Fruit fly (Drosophila melanogaster): ENCODE results near the gene CG11630.

Gene CG11630

DNA sequence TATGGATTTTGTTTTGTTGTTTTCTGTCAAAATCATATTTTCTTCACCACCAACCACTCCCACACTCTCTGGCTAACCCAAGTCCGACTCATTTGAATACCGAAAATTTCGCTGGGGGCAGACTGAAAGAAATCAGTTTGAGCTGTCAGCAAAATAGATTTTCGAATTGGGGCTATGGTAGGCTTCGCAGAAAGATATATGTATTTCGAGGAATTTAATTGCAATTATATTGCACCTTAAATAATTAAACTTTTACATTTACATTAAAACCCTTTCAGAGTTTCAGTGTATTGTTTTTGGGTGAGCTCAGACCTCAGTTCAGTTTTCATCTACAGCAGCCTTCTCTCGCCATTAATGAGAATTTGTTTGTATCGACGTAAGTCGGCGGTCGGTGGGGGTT lies 3.1 kb upstream of the CG11630 start (continued):
- peak in 1 of 2 experiments; percentile 73 for TF ChIP-seq bsh (GFP tag; optimal IDR thresholded peaks at IDR 0.05)
- no peak for TF ChIP-seq CG1832 (GFP tag; optimal IDR thresholded peaks at IDR 0.05)
- TF ChIP-seq CG4424 (GFP tag; optimal IDR thresholded peaks at IDR 0.05): peak; percentile 19
- TF ChIP-seq CG10462 (GFP tag; optimal IDR thresholded peaks at IDR 0.05): no peak
- TF ChIP-seq Lim3 (GFP tag; IDR thresholded peaks at IDR 0.05): no peak
- no peak; the same call in 2 of the 3 replicates for TF ChIP-seq CG2889 (GFP tag; IDR thresholded peaks at IDR 0.05)
- TF ChIP-seq knrl (GFP tag; IDR thresholded peaks at IDR 0.05; ENCODE audit: partially characterized antibody): no peak
- TF ChIP-seq Sry-δ (GFP tag; optimal IDR thresholded peaks at IDR 0.05): no peak
- no peak for TF ChIP-seq gcm2 (GFP tag; optimal IDR thresholded peaks at IDR 0.05)
- no peak for TF ChIP-seq CG8478 (optimal IDR thresholded peaks at IDR 0.05)
- TF ChIP-seq emc (GFP tag; optimal IDR thresholded peaks at IDR 0.05): no peak
- peak; percentile 66 for TF ChIP-seq Hand (GFP tag; optimal IDR thresholded peaks at IDR 0.05)
- peak; percentile 50; the same call in 1 of the 3 replicates for TF ChIP-seq CG34422 (GFP tag; IDR thresholded peaks at IDR 0.05)
- peak; percentile 29 for TF ChIP-seq sqz (GFP tag; optimal IDR thresholded peaks at IDR 0.05)
- no peak for TF ChIP-seq BEAF-32 (GFP tag; optimal IDR thresholded peaks at IDR 0.05)
- no peak for TF ChIP-seq HLHmδ (GFP tag; optimal IDR thresholded peaks at IDR 0.05)
- TF ChIP-seq CG7271 (tag; optimal IDR thresholded peaks at IDR 0.05): no peak
- TF ChIP-seq CG13287 (GFP tag; IDR thresholded peaks at IDR 0.05; ENCODE audit: partially characterized antibody): no peak
- TF ChIP-seq trem (tag; optimal IDR thresholded peaks at IDR 0.05): no peak
- no peak for TF ChIP-seq CG4328 (GFP tag; optimal IDR thresholded peaks at IDR 0.05)
- TF ChIP-seq Atf-2 (GFP tag; optimal IDR thresholded peaks at IDR 0.05): no peak
- TF ChIP-seq Jarid2 (GFP tag; optimal IDR thresholded peaks at IDR 0.05): no peak
- TF ChIP-seq zfh2 (GFP tag; optimal IDR thresholded peaks at IDR 0.05): peak; percentile 34
- no peak for TF ChIP-seq chinmo (GFP tag; IDR thresholded peaks at IDR 0.05; ENCODE audit: partially characterized antibody)
- TF ChIP-seq CG30020 (tag; optimal IDR thresholded peaks at IDR 0.05): no peak
- no peak for TF ChIP-seq CG11560 (tag; IDR thresholded peaks at IDR 0.05)
- no peak for TF ChIP-seq gt (GFP tag; IDR thresholded peaks at IDR 0.05)
- TF ChIP-seq ems (GFP tag; optimal IDR thresholded peaks at IDR 0.05): peak; percentile 40
- TF ChIP-seq schlank (tag; optimal IDR thresholded peaks at IDR 0.05): no peak
- peak; percentile 37; the same call in 1 of the 3 replicates for TF ChIP-seq Aef1 (GFP tag; IDR thresholded peaks at IDR 0.05)
- TF ChIP-seq HmgZ (tag; optimal IDR thresholded peaks at IDR 0.05): no peak
- peak; percentile 27; the same call in 1 of the 2 replicates for TF ChIP-seq onecut (GFP tag; IDR thresholded peaks at IDR 0.05)
- no peak for TF ChIP-seq crp (GFP tag; optimal IDR thresholded peaks at IDR 0.05)
- no peak for TF ChIP-seq nom (GFP tag; optimal IDR thresholded peaks at IDR 0.05)
- peak; percentile 58 for TF ChIP-seq CG6689 (GFP tag; IDR thresholded peaks at IDR 0.05)
- TF ChIP-seq ara (GFP tag; IDR thresholded peaks at IDR 0.05): peak; percentile 37; the same call in 1 of the 2 replicates
- peak; percentile 50 for TF ChIP-seq CG8388 (GFP tag; optimal IDR thresholded peaks at IDR 0.05)
- no peak for TF ChIP-seq CG2199 (GFP tag; IDR thresholded peaks at IDR 0.05)
- no peak for TF ChIP-seq stwl (tag; optimal IDR thresholded peaks at IDR 0.05)
- peak; percentile 17 for TF ChIP-seq Mad (GFP tag; optimal IDR thresholded peaks at IDR 0.05)
- TF ChIP-seq Xrp1 (GFP tag; IDR thresholded peaks at IDR 0.05): peak; percentile 71; the same call in 1 of the 2 replicates
- peak; percentile 69 for TF ChIP-seq CG32772 (GFP tag; IDR thresholded peaks at IDR 0.05)
- TF ChIP-seq z (GFP tag; IDR thresholded peaks at IDR 0.05): no peak
- TF ChIP-seq Fer1 (GFP tag; optimal IDR thresholded peaks at IDR 0.05): peak; percentile 69
- TF ChIP-seq Ravus (GFP tag; IDR thresholded peaks at IDR 0.05): no peak
- TF ChIP-seq CG18599 (GFP tag; optimal IDR thresholded peaks at IDR 0.05): peak; percentile 83
- peak; percentile 40 for TF ChIP-seq CG10267 (tag; optimal IDR thresholded peaks at IDR 0.05)
- peak; percentile 57 for TF ChIP-seq CoRest (tag; optimal IDR thresholded peaks at IDR 0.05)
- TF ChIP-seq CG10274 (GFP tag; optimal IDR thresholded peaks at IDR 0.05): no peak
- peak; percentile 21 for TF ChIP-seq NK7.1 (GFP tag; optimal IDR thresholded peaks at IDR 0.05)
- peak; percentile 21 for TF ChIP-seq Dek (tag; optimal IDR thresholded peaks at IDR 0.05)

All from whole organism, embryonic.